Worm (Caenorhabditis elegans): ENCODE data around the gene F31A3.3.
"Not testable (repeated sequence)": the region's sequence is repeated elsewhere in the genome, so short reads cannot be mapped to it uniquely, and the experiment has no call there.

The F31A3.3 gene

ce11 chrX:17534014-17534465 is at the start of gene F31A3.3:
Gene F31A3.3 (minus strand): TSS chrX:17534064.
- TF ChIP-seq sma-9 (GFP tag; optimal IDR thresholded peaks at IDR 0.05) = peak; percentile 67
- TF ChIP-seq sma-9 (tag; optimal IDR thresholded peaks at IDR 0.05) = no peak
- TF ChIP-seq unc-55 (GFP tag; optimal IDR thresholded peaks at IDR 0.05) = no peak
- peak; percentile 5 for TF ChIP-seq crh-2 (tag; optimal IDR thresholded peaks at IDR 0.05)
- peak; percentile 34 for TF ChIP-seq gmeb-1 (tag; optimal IDR thresholded peaks at IDR 0.05)
- peak; percentile 61 for TF ChIP-seq fos-1 (tag; optimal IDR thresholded peaks at IDR 0.05)
- TF ChIP-seq nhr-25 (tag; optimal IDR thresholded peaks at IDR 0.05) = no peak

- no peak for TF ChIP-seq mab-5 (tag; optimal IDR thresholded peaks at IDR 0.05)
- no peak for TF ChIP-seq gmeb-1 (tag; optimal IDR thresholded peaks at IDR 0.05)
- TF ChIP-seq blmp-1 (tag; optimal IDR thresholded peaks at IDR 0.05; ENCODE audit: insufficient read depth) = no peak
- TF ChIP-seq ztf-11 (tag; optimal IDR thresholded peaks at IDR 0.05) = no peak
- TF ChIP-seq snpc-4 (tag; optimal IDR thresholded peaks at IDR 0.05) = no peak
- no peak for TF ChIP-seq nhr-129 (tag; optimal IDR thresholded peaks at IDR 0.05)
- TF ChIP-seq zag-1 (tag; optimal IDR thresholded peaks at IDR 0.05) = no peak
These were observed 45.9 kb upstream of the F31A3.3 start, which contains the start of gene frpr-7 for ce11 chrX:17579779-17580178. Gene frpr-7 (minus strand): TSS chrX:17579879.

- not testable (repeated sequence) for TF ChIP-seq unc-39, mab-5, nhr-6 (tag; optimal IDR thresholded peaks at IDR 0.05)
These were observed 45.1 kb upstream of the F31A3.3 start, which contains the start of gene F39B3.3 for ce11 chrX:17579011-17579410. Gene F39B3.3 (minus strand): TSS chrX:17579111.

ce11 chrX:17567378-17567777 is 33.5 kb upstream of the F31A3.3 start, which contains the start of gene F39B3.7:
Gene F39B3.7 (minus strand): TSS chrX:17567478.
- no peak for TF ChIP-seq skn-1 (tag; optimal IDR thresholded peaks at IDR 0.05)
- no peak for TF ChIP-seq unc-62 (GFP tag; optimal IDR thresholded peaks at IDR 0.05)
- TF ChIP-seq R02D3.7 (tag; optimal IDR thresholded peaks at IDR 0.05) = no peak
- no peak for TF ChIP-seq ztf-4 (tag; optimal IDR thresholded peaks at IDR 0.05)
- TF ChIP-seq nhr-237 (tag; optimal IDR thresholded peaks at IDR 0.05) = no peak
- TF ChIP-seq ceh-82 (tag; optimal IDR thresholded peaks at IDR 0.05) = no peak
- TF ChIP-seq lin-13 (GFP tag; optimal IDR thresholded peaks at IDR 0.05) = no peak
- no peak for TF ChIP-seq nhr-11 (tag; optimal IDR thresholded peaks at IDR 0.05)
- TF ChIP-seq ceh-16 (tag; optimal IDR thresholded peaks at IDR 0.05) = no peak
- no peak for TF ChIP-seq nhr-23 (tag; optimal IDR thresholded peaks at IDR 0.05)
- no peak for TF ChIP-seq ztf-1 (GFP tag; conservative IDR thresholded peaks at IDR 0.05)
- no peak for TF ChIP-seq peb-1 (tag; optimal IDR thresholded peaks at IDR 0.05)
- no peak for TF ChIP-seq nhr-12 (tag; optimal IDR thresholded peaks at IDR 0.05)
- no peak for TF ChIP-seq crh-2 (tag; optimal IDR thresholded peaks at IDR 0.05)
- TF ChIP-seq sma-9 (GFP tag; optimal IDR thresholded peaks at IDR 0.05) = no peak
- no peak for TF ChIP-seq sma-9 (tag; optimal IDR thresholded peaks at IDR 0.05)

DNA sequence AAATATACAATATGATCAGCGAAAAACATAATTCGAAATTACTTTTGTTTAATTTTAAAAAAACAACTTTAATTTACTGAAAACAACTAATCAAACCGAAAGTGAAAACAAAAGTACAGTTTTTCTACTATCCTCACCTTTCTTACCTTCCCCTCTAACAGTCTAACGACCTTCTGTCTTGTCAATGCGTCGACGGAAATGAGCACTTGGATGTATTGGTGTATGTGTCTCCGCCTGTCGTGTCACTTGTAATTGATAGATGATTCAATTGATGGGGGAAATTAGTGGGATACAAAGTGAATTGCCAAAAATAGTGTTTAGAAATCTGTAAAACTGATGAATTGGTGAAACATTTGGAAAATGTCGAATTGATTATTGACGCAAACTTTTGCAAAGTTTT is 29.5 kb upstream of the F31A3.3 start, which contains the start of gene F31A3.5:
TSS of gene F31A3.5 (minus strand) at position 200 of the 400 bp plus-strand sequence.
- no peak for TF ChIP-seq unc-62 (GFP tag; optimal IDR thresholded peaks at IDR 0.05)
- no peak for TF ChIP-seq Y55F3AM.14 (GFP tag; optimal IDR thresholded peaks at IDR 0.05)
- no peak for TF ChIP-seq aly-2 (tag; optimal IDR thresholded peaks at IDR 0.05)
- no peak for TF ChIP-seq F13H6.1 (tag; optimal IDR thresholded peaks at IDR 0.05)
- no peak for TF ChIP-seq skn-1 (tag; optimal IDR thresholded peaks at IDR 0.05)
- no peak for TF ChIP-seq ztf-4 (tag; optimal IDR thresholded peaks at IDR 0.05)
- TF ChIP-seq nhr-12 (tag; optimal IDR thresholded peaks at IDR 0.05) = no peak
- no peak for TF ChIP-seq alr-1 (tag; optimal IDR thresholded peaks at IDR 0.05)
- no peak for TF ChIP-seq nhr-6 (tag; optimal IDR thresholded peaks at IDR 0.05)
- TF ChIP-seq nhr-10 (tag; optimal IDR thresholded peaks at IDR 0.05) = no peak
- no peak for TF ChIP-seq ztf-1 (GFP tag; conservative IDR thresholded peaks at IDR 0.05)
- no peak for TF ChIP-seq unc-39 (tag; optimal IDR thresholded peaks at IDR 0.05)
- no peak for TF ChIP-seq snpc-4 (tag; optimal IDR thresholded peaks at IDR 0.05)
- TF ChIP-seq ceh-16 (tag; optimal IDR thresholded peaks at IDR 0.05) = no peak
- TF ChIP-seq ama-1 (optimal IDR thresholded peaks at IDR 0.05) = no peak
- TF ChIP-seq crh-2 (tag; optimal IDR thresholded peaks at IDR 0.05) = no peak
- TF ChIP-seq nhr-11 (tag; optimal IDR thresholded peaks at IDR 0.05) = no peak
- no peak for TF ChIP-seq zag-1 (tag; optimal IDR thresholded peaks at IDR 0.05)
- TF ChIP-seq C34F6.9 (tag; optimal IDR thresholded peaks at IDR 0.05) = no peak
- TF ChIP-seq lin-13 (GFP tag; optimal IDR thresholded peaks at IDR 0.05) = no peak

Data from whole organism, L2 larva.